Worm (Caenorhabditis elegans) whole organism, L1 larva: ENCODE data around the gene M04B2.6.
A peak's percentile ranks its signal among the peaks of the same experiment; 100 is the strongest.

ENCODE experiments used
- C04F5.9 ChIP-seq: sonication (generic microtip); optimal IDR thresholded peaks from 2 replicates; lab custom pipeline; 2016; ENCODE audit warnings: missing genetic modification characterization, missing compliant biosample characterization
- F16B12.6 ChIP-seq: fragments of 150-350 bp; optimal IDR thresholded peaks from 2 replicates; lab custom pipeline; 2014; ENCODE audit warnings: missing biosample characterization, missing genetic modification characterization
- Y116A8C.19 ChIP-seq: sonication (generic microtip); optimal IDR thresholded peaks from 2 replicates; lab custom pipeline; 2016; ENCODE audit warnings: missing compliant biosample characterization, missing genetic modification characterization, borderline replicate concordance
- aly-2 ChIP-seq: fragments of 150-350 bp; optimal IDR thresholded peaks from 2 replicates; lab custom pipeline; 2014; ENCODE audit warnings: missing biosample characterization, missing genetic modification characterization
- blmp-1 ChIP-seq: fragments of 150-350 bp; optimal IDR thresholded peaks from 2 replicates; lab custom pipeline; 2014; ENCODE audit warnings: missing biosample characterization, missing genetic modification characterization
- ceh-63 ChIP-seq: fragments of 200-800 bp; sonication (Bioruptor generic); optimal IDR thresholded peaks from 2 replicates; lab custom pipeline; 2018; ENCODE audit warnings: mild to moderate bottlenecking, missing genetic modification characterization, missing compliant biosample characterization
- ceh-8 ChIP-seq: fragments of 200-800 bp; sonication (Bioruptor generic); optimal IDR thresholded peaks from 2 replicates; lab custom pipeline; 2018; ENCODE audit warnings: mild to moderate bottlenecking, missing genetic modification characterization, moderate library complexity, missing compliant biosample characterization
- dpl-1 ChIP-seq, 3 experiments: fragments of 150-350 bp in 2 of 3; sonication (generic microtip) in 1 of 3; optimal IDR thresholded peaks; 2 replicates each; lab custom pipeline; 2014 to 2017; ENCODE audit warnings: missing biosample characterization in 3 of 3, missing genetic modification characterization in 3 of 3, missing genetic modification reagents in 3 of 3
- efl-1 ChIP-seq, 4 experiments: fragments of 150-350 bp; optimal IDR thresholded peaks in 3 of 4; peaks in 1 of 4; 1 replicate in 1 of 4; 2 replicates in 3 of 4; lab custom pipeline; 2014; ENCODE audit warnings: missing biosample characterization in 2 of 4, missing genetic modification characterization in 2 of 4, missing genetic modification reagents in 2 of 4
- egl-13 ChIP-seq: sonication (generic microtip); optimal IDR thresholded peaks from 2 replicates; lab custom pipeline; 2016; ENCODE audit warnings: missing genotype, missing genetic modification reagents, missing genetic modification characterization, missing compliant biosample characterization
- egl-27 ChIP-seq, 2 experiments: fragments of 150-350 bp in 1 of 2; sonication (generic microtip); optimal IDR thresholded peaks; 3 replicates each; lab custom pipeline; 2017 to 2018; ENCODE audit warnings: missing biosample characterization in 2 of 2, missing genetic modification characterization in 2 of 2, missing genetic modification reagents in 2 of 2
- elt-3 ChIP-seq, 6 experiments: fragments of 150-350 bp in 1 of 6; sonication (generic microtip); optimal IDR thresholded peaks; 2 replicates each; lab custom pipeline; 2017 to 2018; ENCODE audit warnings: missing biosample characterization in 6 of 6, missing genetic modification characterization in 6 of 6, inconsistent platforms in 1 of 6
- fos-1 ChIP-seq: fragments of 150-350 bp; optimal IDR thresholded peaks from 2 replicates; lab custom pipeline; 2014; ENCODE audit warnings: missing biosample characterization, missing genetic modification characterization
- grh-1 ChIP-seq: fragments of 200-800 bp; sonication (Bioruptor generic); IDR thresholded peaks from 2 replicates; pipeline ENCODE4 v1.3.6; 2022; ENCODE audit warnings: missing genetic modification reagents, missing genetic modification characterization, missing compliant biosample characterization
- hpl-2 ChIP-seq: fragments of 150-350 bp; optimal IDR thresholded peaks from 2 replicates; lab custom pipeline; 2014; ENCODE audit warnings: missing biosample characterization, missing genetic modification reagents, missing genetic modification characterization
- jun-1 ChIP-seq: fragments of 150-350 bp; optimal IDR thresholded peaks from 2 replicates; lab custom pipeline; 2014; ENCODE audit warnings: missing biosample characterization, missing genetic modification reagents, missing genetic modification characterization
- lin-14 ChIP-seq: fragments of 200-800 bp; sonication (Bioruptor generic); optimal IDR thresholded peaks from 2 replicates; lab custom pipeline; 2018; ENCODE audit warnings: mild to moderate bottlenecking, missing genetic modification characterization, moderate library complexity, missing compliant biosample characterization
- lin-15B ChIP-seq: fragments of 150-350 bp; sonication (generic microtip); optimal IDR thresholded peaks from 3 replicates; lab custom pipeline; 2014; ENCODE audit warnings: missing biosample characterization, missing genetic modification characterization
- lin-35 ChIP-seq, 2 experiments: fragments of 150-350 bp; optimal IDR thresholded peaks; 2 replicates each; lab custom pipeline; 2014; ENCODE audit warnings: missing biosample characterization in 2 of 2, missing genetic modification characterization in 2 of 2, missing genetic modification reagents in 2 of 2
- lsy-2 ChIP-seq, 2 experiments: fragments of 150-350 bp; optimal IDR thresholded peaks; 2 replicates each; lab custom pipeline; 2014; ENCODE audit warnings: missing biosample characterization in 2 of 2, missing genetic modification characterization in 2 of 2
- mep-1 ChIP-seq: fragments of 150-350 bp; optimal IDR thresholded peaks from 2 replicates; lab custom pipeline; 2014; ENCODE audit warnings: missing biosample characterization, missing genetic modification characterization
- nhr-11 ChIP-seq: fragments of 150-350 bp; optimal IDR thresholded peaks from 2 replicates; lab custom pipeline; 2014; ENCODE audit warnings: missing biosample characterization, missing genetic modification characterization
- nhr-19 ChIP-seq: fragments of 200-800 bp; sonication (Bioruptor generic); conservative IDR thresholded peaks from 2 replicates; pipeline ENCODE4 v1.3.6; 2022; ENCODE audit warnings: missing genetic modification characterization, missing compliant biosample characterization
- nhr-20 ChIP-seq: sonication (generic microtip); optimal IDR thresholded peaks from 2 replicates; lab custom pipeline; 2016; ENCODE audit warnings: mild to moderate bottlenecking, missing genetic modification characterization, missing compliant biosample characterization
- nhr-28 ChIP-seq: fragments of 150-350 bp; optimal IDR thresholded peaks from 2 replicates; lab custom pipeline; 2014; ENCODE audit warnings: missing biosample characterization, missing genetic modification characterization
- nhr-47 ChIP-seq: sonication (generic microtip); optimal IDR thresholded peaks from 2 replicates; lab custom pipeline; 2016; ENCODE audit warnings: mild to moderate bottlenecking, missing genetic modification characterization, moderate library complexity, missing compliant biosample characterization
- nhr-71 ChIP-seq: sonication (generic microtip); optimal IDR thresholded peaks from 2 replicates; lab custom pipeline; 2016; ENCODE audit warnings: mild to moderate bottlenecking, missing genetic modification characterization, moderate library complexity, missing compliant biosample characterization
- nhr-76 ChIP-seq: sonication (generic microtip); optimal IDR thresholded peaks from 2 replicates; lab custom pipeline; 2017; ENCODE audit warnings: missing biosample characterization, missing genetic modification characterization
- nhr-77 ChIP-seq: fragments of 150-350 bp; optimal IDR thresholded peaks from 2 replicates; lab custom pipeline; 2014; ENCODE audit warnings: missing biosample characterization, missing genetic modification characterization
- nhr-84 ChIP-seq: sonication (generic microtip); optimal IDR thresholded peaks from 2 replicates; lab custom pipeline; 2017; ENCODE audit warnings: missing biosample characterization, missing genetic modification characterization
- nhr-85 ChIP-seq: sonication (generic microtip); peaks from one replicate; lab custom pipeline; 2016; ENCODE audit warnings: missing genetic modification characterization, inconsistent platforms, missing compliant biosample characterization
- nhr-90 ChIP-seq: sonication (generic microtip); optimal IDR thresholded peaks from 2 replicates; lab custom pipeline; 2016; ENCODE audit warnings: mild to moderate bottlenecking, missing genetic modification characterization, missing compliant biosample characterization; ENCODE audit not compliant: poor library complexity
- rnt-1 ChIP-seq: sonication (generic microtip); optimal IDR thresholded peaks from 2 replicates; lab custom pipeline; 2016; ENCODE audit warnings: mild to moderate bottlenecking, missing genetic modification characterization, moderate library complexity, missing compliant biosample characterization
- skn-1 ChIP-seq: fragments of 150-350 bp; optimal IDR thresholded peaks from 2 replicates; lab custom pipeline; 2014; ENCODE audit warnings: missing biosample characterization, missing genetic modification characterization
- snu-23 ChIP-seq: sonication (generic microtip); optimal IDR thresholded peaks from 2 replicates; lab custom pipeline; 2016; ENCODE audit warnings: missing genetic modification characterization, missing compliant biosample characterization
- sptf-1 ChIP-seq: fragments of 150-350 bp; optimal IDR thresholded peaks from 2 replicates; lab custom pipeline; 2014; ENCODE audit warnings: missing biosample characterization, missing genetic modification characterization
- swsn-7 ChIP-seq: sonication (generic microtip); optimal IDR thresholded peaks from 2 replicates; lab custom pipeline; 2016; ENCODE audit warnings: missing genetic modification characterization, missing compliant biosample characterization
- tbx-2 ChIP-seq: sonication (generic microtip); optimal IDR thresholded peaks from 2 replicates; lab custom pipeline; 2016; ENCODE audit warnings: missing genetic modification characterization, missing compliant biosample characterization
- xbp-1 ChIP-seq: sonication (generic microtip); optimal IDR thresholded peaks from 2 replicates; lab custom pipeline; 2016; ENCODE audit warnings: missing genetic modification characterization, missing compliant biosample characterization
- zag-1 ChIP-seq: fragments of 150-350 bp; optimal IDR thresholded peaks from 2 replicates; lab custom pipeline; 2014; ENCODE audit warnings: missing biosample characterization, missing genetic modification characterization
- zip-4 ChIP-seq: fragments of 200-800 bp; sonication (Bioruptor generic); optimal IDR thresholded peaks from 2 replicates; lab custom pipeline; 2018; ENCODE audit warnings: mild to moderate bottlenecking, missing genetic modification characterization, moderate library complexity, missing compliant biosample characterization
- ztf-4 ChIP-seq: fragments of 150-350 bp; optimal IDR thresholded peaks from 2 replicates; lab custom pipeline; 2014; ENCODE audit warnings: missing biosample characterization, missing genetic modification characterization

The M04B2.6 gene

ce11 chrIV:11493899-11494298 lies 16.7 kb downstream of the M04B2.6 start (continued):
- peak in 1 of 2 experiments; percentile 5 for TF ChIP-seq egl-27 (tag; optimal IDR thresholded peaks at IDR 0.05; lab: Kevin White, UChicago)
- TF ChIP-seq egl-13 (tag; lab: Kevin White, UChicago), result no peak
- no peak for TF ChIP-seq nhr-11
- no peak for TF ChIP-seq C04F5.9

ce11 chrIV:11492345-11492744 lies 18.2 kb downstream of the M04B2.6 start:
- TF ChIP-seq dpl-1 (GFP tag; optimal IDR thresholded peaks at IDR 0.05; lab: Kevin White, UChicago) (no peak), ztf-4 (tag; lab: Kevin White, UChicago) (no peak), efl-1 (optimal IDR thresholded peaks at IDR 0.05; lab: Kevin White, UChicago) (no peak), efl-1 (GFP tag; optimal IDR thresholded peaks at IDR 0.05 in 1 of 2; lab: Kevin White, UChicago) (peak in 1 of 2 experiments; percentile 80), lin-35 (GFP tag; optimal IDR thresholded peaks at IDR 0.05; lab: Kevin White, UChicago) (peak in 1 of 2 experiments; percentile 6), lin-15B (tag; lab: Kevin White, UChicago) (no peak), elt-3 (tag; optimal IDR thresholded peaks at IDR 0.05; lab: Kevin White, UChicago) (peak in 2 of 6 experiments; percentile 1 to 61), nhr-85 (tag; lab: Kevin White, UChicago) (peak; percentile 57)

ce11 chrIV:11491422-11491821 lies 19.1 kb downstream of the M04B2.6 start:
- no peak for TF ChIP-seq zag-1 (tag; lab: Kevin White, UChicago)
- TF ChIP-seq dpl-1 (GFP tag; optimal IDR thresholded peaks at IDR 0.05; lab: Kevin White, UChicago), result peak in 1 of 3 experiments; percentile 3
- no peak for TF ChIP-seq nhr-28
- peak; percentile 98 for TF ChIP-seq nhr-85 (tag; lab: Kevin White, UChicago)
- no peak for TF ChIP-seq xbp-1 (tag; lab: Kevin White, UChicago)
- TF ChIP-seq lin-35 (GFP tag; optimal IDR thresholded peaks at IDR 0.05; lab: Kevin White, UChicago), result peak; percentile 9 to 54
- TF ChIP-seq nhr-71 (tag; lab: Kevin White, UChicago), result peak; percentile 74
- peak; percentile 60 for TF ChIP-seq snu-23 (GFP tag; lab: Kevin White, UChicago)
- peak; percentile 94 for TF ChIP-seq blmp-1 (tag; lab: Kevin White, UChicago)
- TF ChIP-seq nhr-90 (tag; lab: Kevin White, UChicago), result peak; percentile 69
- TF ChIP-seq grh-1, result peak; percentile 46; the same call in 1 of the 2 replicates
- peak in 1 of 2 experiments; percentile 0 for TF ChIP-seq efl-1 (optimal IDR thresholded peaks at IDR 0.05; lab: Kevin White, UChicago)
- peak in 1 of 2 experiments; percentile 35 for TF ChIP-seq efl-1 (GFP tag; optimal IDR thresholded peaks at IDR 0.05 in 1 of 2; lab: Kevin White, UChicago)
- no peak for TF ChIP-seq F16B12.6
- TF ChIP-seq nhr-47 (tag; lab: Kevin White, UChicago), result peak; percentile 33
- no peak for TF ChIP-seq swsn-7 (tag; lab: Kevin White, UChicago)
- peak; percentile 36; the same call in 1 of the 2 replicates for TF ChIP-seq nhr-19 (GFP tag; lab: Robert Waterston, UW)
- peak in 3 of 6 experiments; percentile 11 to 74 (median 67) for TF ChIP-seq elt-3 (tag; optimal IDR thresholded peaks at IDR 0.05; lab: Kevin White, UChicago)
- peak; percentile 85 for TF ChIP-seq lin-14 (GFP tag; lab: Kevin White, UChicago)
- TF ChIP-seq Y116A8C.19 (tag; lab: Kevin White, UChicago), result no peak
- TF ChIP-seq nhr-20, result peak; percentile 83
- TF ChIP-seq tbx-2 (tag; lab: Kevin White, UChicago), result peak; percentile 25
- TF ChIP-seq mep-1 (tag; lab: Kevin White, UChicago), result peak; percentile 33
- TF ChIP-seq hpl-2 (GFP tag; lab: Kevin White, UChicago), result no peak
- TF ChIP-seq skn-1 (tag; lab: Kevin White, UChicago), result no peak
- TF ChIP-seq lsy-2 (tag; optimal IDR thresholded peaks at IDR 0.05; lab: Kevin White, UChicago), result peak in 1 of 2 experiments; percentile 60
- TF ChIP-seq nhr-84, result no peak
- TF ChIP-seq, all 84 proteins: peak for 17

- peak in 5 of 6 experiments; percentile 1 to 84 (median 64) for TF ChIP-seq elt-3 (tag; optimal IDR thresholded peaks at IDR 0.05; lab: Kevin White, UChicago)
- TF ChIP-seq sptf-1, result no peak
- TF ChIP-seq fos-1 (tag; lab: Kevin White, UChicago), result no peak
- peak; percentile 47 for TF ChIP-seq rnt-1
- no peak for TF ChIP-seq nhr-76 (tag; lab: Kevin White, UChicago)
- TF ChIP-seq nhr-90 (tag; lab: Kevin White, UChicago), result peak; percentile 53
- TF ChIP-seq xbp-1 (tag; lab: Kevin White, UChicago), result peak; percentile 13
- no peak for TF ChIP-seq zip-4 (GFP tag; lab: Kevin White, UChicago)
- peak; percentile 55 for TF ChIP-seq blmp-1 (tag; lab: Kevin White, UChicago)
- no peak for TF ChIP-seq ceh-63 (GFP tag; lab: Kevin White, UChicago)
- TF ChIP-seq ceh-8, result no peak
- peak; percentile 25 for TF ChIP-seq jun-1 (tag; lab: Kevin White, UChicago)
- peak; percentile 56 for TF ChIP-seq nhr-19 (GFP tag; lab: Robert Waterston, UW)
- peak; percentile 28 to 33 for TF ChIP-seq efl-1 (optimal IDR thresholded peaks at IDR 0.05; lab: Kevin White, UChicago)
- TF ChIP-seq efl-1 (GFP tag; optimal IDR thresholded peaks at IDR 0.05 in 1 of 2; lab: Kevin White, UChicago), result peak in 1 of 2 experiments; percentile 87
- peak; percentile 26 to 69 for TF ChIP-seq lsy-2 (tag; optimal IDR thresholded peaks at IDR 0.05; lab: Kevin White, UChicago)
- peak; percentile 52 for TF ChIP-seq tbx-2 (tag; lab: Kevin White, UChicago)
- no peak for TF ChIP-seq aly-2 (tag; lab: Kevin White, UChicago)
- peak; percentile 90 for TF ChIP-seq lin-14 (GFP tag; lab: Kevin White, UChicago)
- TF ChIP-seq nhr-20, result peak; percentile 80
- no peak for TF ChIP-seq nhr-77 (tag; lab: Kevin White, UChicago)
These were observed 20.8 kb downstream of the M04B2.6 start for ce11 chrIV:11489610-11490339.
